Fruit fly (Drosophila melanogaster): Measurements from ENCODE around the gene ey.

ey gene

DNA sequence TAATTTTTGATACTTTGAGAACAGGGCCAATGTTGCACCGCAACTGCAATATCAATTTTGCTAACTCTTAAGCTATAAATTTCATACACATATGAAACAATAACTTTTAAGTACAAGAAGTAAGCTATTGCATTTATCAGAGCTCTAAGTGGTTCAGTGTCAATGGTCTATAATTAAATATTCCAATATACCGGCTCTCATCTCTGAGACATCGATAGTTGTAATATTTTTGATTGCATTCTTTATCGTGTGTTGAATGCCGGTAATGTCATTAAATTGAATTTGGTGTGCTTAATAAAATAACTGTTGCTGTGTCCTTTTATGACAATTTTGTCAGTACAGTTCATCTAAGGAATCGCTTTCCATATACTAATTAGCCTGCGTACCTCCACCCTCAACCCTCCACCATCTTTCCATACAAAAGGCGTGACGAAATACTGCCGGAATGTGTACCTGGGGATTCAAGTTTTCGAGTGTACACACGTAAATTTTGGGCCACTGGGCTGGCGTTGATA lies 26.5 kb upstream of the ey start, which contains the start of gene CG11360 (continued):
- TF ChIP-seq gfzf (GFP tag; optimal IDR thresholded peaks at IDR 0.05), result peak; percentile 32
- TF ChIP-seq Trl (optimal IDR thresholded peaks at IDR 0.05), result no peak
- TF ChIP-seq Trl (GFP tag; optimal IDR thresholded peaks at IDR 0.05), result no peak
- no peak for TF ChIP-seq MTF-1 (GFP tag; optimal IDR thresholded peaks at IDR 0.05; ENCODE audit: borderline replicate concordance)
- no peak for TF ChIP-seq wdn (GFP tag; IDR thresholded peaks at IDR 0.05)
- no peak for TF ChIP-seq Asciz (GFP tag; optimal IDR thresholded peaks at IDR 0.05)
- TF ChIP-seq sug (tag; optimal IDR thresholded peaks at IDR 0.05), result no peak
- no peak for TF ChIP-seq unpg (GFP tag; optimal IDR thresholded peaks at IDR 0.05)
- TF ChIP-seq CG13624 (GFP tag; optimal IDR thresholded peaks at IDR 0.05), result no peak
- TF ChIP-seq croc (GFP tag; conservative IDR thresholded peaks at IDR 0.05), result no peak
- TF ChIP-seq CG13894 (tag; optimal IDR thresholded peaks at IDR 0.05), result no peak
- no peak for TF ChIP-seq Mes4 (GFP tag; optimal IDR thresholded peaks at IDR 0.05)
- no peak for TF ChIP-seq psq (GFP tag; optimal IDR thresholded peaks at IDR 0.05)
- no peak for TF ChIP-seq en (GFP tag; optimal IDR thresholded peaks at IDR 0.05)
- TF ChIP-seq Dek (tag; optimal IDR thresholded peaks at IDR 0.05), result no peak
- TF ChIP-seq CG10267 (tag; optimal IDR thresholded peaks at IDR 0.05), result peak; percentile 4
- TF ChIP-seq grau (tag; optimal IDR thresholded peaks at IDR 0.05), result no peak
- peak; percentile 51 for TF ChIP-seq CG3995 (GFP tag; optimal IDR thresholded peaks at IDR 0.05)
- TF ChIP-seq CG7556 (GFP tag; optimal IDR thresholded peaks at IDR 0.05), result no peak
- TF ChIP-seq Hsf (GFP tag; optimal IDR thresholded peaks at IDR 0.05), result no peak
- peak; percentile 6 for TF ChIP-seq CG4424 (GFP tag; optimal IDR thresholded peaks at IDR 0.05)
- TF ChIP-seq nmo (GFP tag; optimal IDR thresholded peaks at IDR 0.05), result peak; percentile 67
- no peak for TF ChIP-seq Elba2 (GFP tag; optimal IDR thresholded peaks at IDR 0.05)
- TF ChIP-seq twi (tag; optimal IDR thresholded peaks at IDR 0.05), result no peak
- TF ChIP-seq crc (GFP tag; optimal IDR thresholded peaks at IDR 0.05), result no peak
- TF ChIP-seq CG17802 (tag; optimal IDR thresholded peaks at IDR 0.05), result peak; percentile 97
- no peak for TF ChIP-seq CG16779 (GFP tag; IDR thresholded peaks at IDR 0.05)
- no peak for TF ChIP-seq Poxn (GFP tag; IDR thresholded peaks at IDR 0.05)
- TF ChIP-seq mld (GFP tag; IDR thresholded peaks at IDR 0.05; ENCODE audit: partially characterized antibody), result 0 out of 3 replicates have a peak, but pooled peaks have one; percentile 16
- TF ChIP-seq CG9437 (GFP tag; optimal IDR thresholded peaks at IDR 0.05), result no peak
- TF ChIP-seq lola (GFP tag; optimal IDR thresholded peaks at IDR 0.05), result peak in 1 of 3 experiments; percentile 76
- no peak for TF ChIP-seq C15 (GFP tag; IDR thresholded peaks at IDR 0.05)
- TF ChIP-seq CG7928 (GFP tag; optimal IDR thresholded peaks at IDR 0.05), result no peak
- no peak for TF ChIP-seq ara (GFP tag; IDR thresholded peaks at IDR 0.05)
- TF ChIP-seq D19A (tag; optimal IDR thresholded peaks at IDR 0.05), result peak; percentile 10
- TF ChIP-seq seq (GFP tag; IDR thresholded peaks at IDR 0.05), result no peak
- TF ChIP-seq tx (GFP tag; optimal IDR thresholded peaks at IDR 0.05), result no peak
- TF ChIP-seq CG2202 (tag; optimal IDR thresholded peaks at IDR 0.05), result no peak
- peak; percentile 51 for TF ChIP-seq phol (tag; optimal IDR thresholded peaks at IDR 0.05)
- TF ChIP-seq CG9876 (GFP tag; optimal IDR thresholded peaks at IDR 0.05), result no peak
- TF ChIP-seq CG12744 (GFP tag; optimal IDR thresholded peaks at IDR 0.05), result no peak
- TF ChIP-seq dmrt11E (tag; optimal IDR thresholded peaks at IDR 0.05), result peak; percentile 8
- no peak for TF ChIP-seq Oaz (GFP tag; IDR thresholded peaks at IDR 0.05)
- TF ChIP-seq Hey (tag; optimal IDR thresholded peaks at IDR 0.05), result no peak
- TF ChIP-seq Ssrp (tag; optimal IDR thresholded peaks at IDR 0.05), result no peak
- TF ChIP-seq CG11247 (GFP tag; IDR thresholded peaks at IDR 0.05), result no peak
- TF ChIP-seq hkb (optimal IDR thresholded peaks at IDR 0.05), result no peak
- no peak for TF ChIP-seq hkb (GFP tag; IDR thresholded peaks at IDR 0.05)
- peak; percentile 25 for TF ChIP-seq CG2712 (tag; optimal IDR thresholded peaks at IDR 0.05)
- TF ChIP-seq MBD-R2 (GFP tag; IDR thresholded peaks at IDR 0.05), result peak; percentile 44; the same call in 1 of the 2 replicates
- TF ChIP-seq Neu2 (GFP tag; optimal IDR thresholded peaks at IDR 0.05; ENCODE audit: borderline replicate concordance), result no peak
- TF ChIP-seq eve (GFP tag; optimal IDR thresholded peaks at IDR 0.05), result peak in 1 of 2 experiments; percentile 60
